Fruit fly (Drosophila melanogaster): Measurements from ENCODE around the gene Cht7.

Cht7 gene

dm6 chr3L:3070274-3071204, 36.2 kb downstream of the Cht7 start, which contains the start of the genes CG32486 and PAN3 (continued):
- TF ChIP-seq CG4404 (GFP tag; IDR thresholded peaks at IDR 0.05) (no peak), twi (tag; optimal IDR thresholded peaks at IDR 0.05) (peak; percentile 40), H2.0 (GFP tag; IDR thresholded peaks at IDR 0.05) (0 out of 2 replicates have a peak, but pooled peaks have one; percentile 18), crp (GFP tag; optimal IDR thresholded peaks at IDR 0.05) (peak in 1 of 2 experiments; percentile 54), Doc2 (GFP tag; IDR thresholded peaks at IDR 0.05) (no peak), CG6854 (GFP tag; optimal IDR thresholded peaks at IDR 0.05) (peak; percentile 70), sqz (GFP tag; optimal IDR thresholded peaks at IDR 0.05) (peak; percentile 64), lov (optimal IDR thresholded peaks at IDR 0.05) (no peak), lov (GFP tag; IDR thresholded peaks at IDR 0.05) (peak; percentile 68; the same call in 1 of the 3 replicates), hth (optimal IDR thresholded peaks at IDR 0.05) (no peak), repo (GFP tag; optimal IDR thresholded peaks at IDR 0.05) (peak; percentile 70), gsb-n (tag; optimal IDR thresholded peaks at IDR 0.05) (peak; percentile 38), Hr39 (optimal IDR thresholded peaks at IDR 0.05) (no peak), CG14860 (GFP tag; IDR thresholded peaks at IDR 0.05; ENCODE audit: partially characterized antibody) (peak; percentile 62), CG1529 (GFP tag; optimal IDR thresholded peaks at IDR 0.05) (peak; percentile 7), shn (GFP tag; optimal IDR thresholded peaks at IDR 0.05) (no peak), CG7928 (GFP tag; optimal IDR thresholded peaks at IDR 0.05) (peak; percentile 94), lmd (GFP tag; IDR thresholded peaks at IDR 0.05) (no peak), wdn (GFP tag; IDR thresholded peaks at IDR 0.05) (no peak), Nf-YA (GFP tag; IDR thresholded peaks at IDR 0.05) (no peak), CG5953 (GFP tag; IDR thresholded peaks at IDR 0.05) (no peak), CG4707 (GFP tag; optimal IDR thresholded peaks at IDR 0.05) (no peak), tgo (GFP tag; IDR thresholded peaks at IDR 0.05) (no peak), Hsf (GFP tag; optimal IDR thresholded peaks at IDR 0.05) (peak; percentile 10), sens (GFP tag) (peak; percentile 82), CG14710 (tag; optimal IDR thresholded peaks at IDR 0.05) (peak; percentile 90), nau (GFP tag; optimal IDR thresholded peaks at IDR 0.05) (peak; percentile 36), oc (tag; optimal IDR thresholded peaks at IDR 0.05) (peak; percentile 43), Bdp1 (GFP tag; optimal IDR thresholded peaks at IDR 0.05) (no peak), unpg (GFP tag; optimal IDR thresholded peaks at IDR 0.05) (peak; percentile 40), grau (tag; optimal IDR thresholded peaks at IDR 0.05) (peak; percentile 56), chn (GFP tag; optimal IDR thresholded peaks at IDR 0.05) (peak; percentile 19), btn (GFP tag; optimal IDR thresholded peaks at IDR 0.05) (peak; percentile 22), CG12744 (GFP tag; optimal IDR thresholded peaks at IDR 0.05) (peak; percentile 5), CG7987 (GFP tag; optimal IDR thresholded peaks at IDR 0.05) (peak; percentile 83), CG11398 (GFP tag; optimal IDR thresholded peaks at IDR 0.05) (no peak), CG10979 (tag; optimal IDR thresholded peaks at IDR 0.05) (no peak), pfk (GFP tag; optimal IDR thresholded peaks at IDR 0.05) (peak; percentile 64), Eip74EF (GFP tag; optimal IDR thresholded peaks at IDR 0.05) (peak in 1 of 2 experiments; percentile 50), CG1792 (GFP tag; optimal IDR thresholded peaks at IDR 0.05) (no peak), Hr51 (GFP tag; optimal IDR thresholded peaks at IDR 0.05) (peak in 1 of 2 experiments; percentile 3), trh (GFP tag; optimal IDR thresholded peaks at IDR 0.05) (no peak), lilli (GFP tag; optimal IDR thresholded peaks at IDR 0.05) (peak; percentile 42), NFAT (GFP tag; IDR thresholded peaks at IDR 0.05) (peak; percentile 76), CG2712 (tag; optimal IDR thresholded peaks at IDR 0.05) (peak; percentile 66), CG3407 (GFP tag; optimal IDR thresholded peaks at IDR 0.05) (peak; percentile 23), so (GFP tag; IDR thresholded peaks at IDR 0.05) (no peak), H15 (GFP tag; IDR thresholded peaks at IDR 0.05) (no peak), zfh2 (GFP tag; optimal IDR thresholded peaks at IDR 0.05) (no peak)

All from whole organism, embryonic.